Fruit fly (Drosophila melanogaster) whole organism, adult: ENCODE results near the gene CG7943.

Source experiments
- CG11617 ChIP-seq: fragments of 200-800 bp; sonication (Bioruptor generic); optimal IDR thresholded peaks from 2 replicates; lab custom pipeline; 2017; ENCODE audit warnings: mild to moderate bottlenecking, missing biosample characterization, missing genetic modification reagents, missing genetic modification characterization
- CG12768 ChIP-seq: fragments of 200-800 bp; sonication (Bioruptor generic); optimal IDR thresholded peaks from 2 replicates; lab custom pipeline; 2017; ENCODE audit warnings: missing biosample characterization, missing genetic modification characterization, mild to moderate bottlenecking, moderate library complexity, missing genetic modification reagents
- CG14711 ChIP-seq: fragments of 200-800 bp; sonication (Bioruptor generic); optimal IDR thresholded peaks from 2 replicates; lab custom pipeline; 2018; ENCODE audit warnings: missing biosample characterization, mild to moderate bottlenecking, missing genetic modification characterization, moderate library complexity
- CG33017 ChIP-seq: fragments of 200-800 bp; sonication (Bioruptor generic); optimal IDR thresholded peaks from 2 replicates; lab custom pipeline; 2018; ENCODE audit warnings: missing biosample characterization, mild to moderate bottlenecking, missing genetic modification characterization, moderate library complexity
- CG5204 ChIP-seq: fragments of 200-800 bp; sonication (Bioruptor generic); optimal IDR thresholded peaks from 2 replicates; lab custom pipeline; 2016; ENCODE audit warnings: missing biosample characterization, missing genetic modification characterization
- CG7045 ChIP-seq: fragments of 200-800 bp; sonication (Bioruptor generic); optimal IDR thresholded peaks from 2 replicates; lab custom pipeline; 2017; ENCODE audit warnings: missing biosample characterization, mild to moderate bottlenecking, missing genetic modification characterization
- Clk ChIP-seq: fragments of 200-800 bp; sonication (Bioruptor generic); optimal IDR thresholded peaks from 2 replicates; lab custom pipeline; 2017; ENCODE audit warnings: missing biosample characterization, missing genetic modification characterization
- Crg-1 ChIP-seq: fragments of 200-800 bp; sonication (Bioruptor generic); optimal IDR thresholded peaks from 2 replicates; lab custom pipeline; 2016; ENCODE audit warnings: missing biosample characterization, missing genetic modification characterization
- Hr96 ChIP-seq: fragments of 200-800 bp; sonication (Bioruptor generic); optimal IDR thresholded peaks from 2 replicates; lab custom pipeline; 2016; ENCODE audit warnings: missing biosample characterization, missing genetic modification characterization
- cic ChIP-seq: fragments of 200-800 bp; sonication (Bioruptor generic); optimal IDR thresholded peaks from 2 replicates; lab custom pipeline; 2017; ENCODE audit warnings: missing biosample characterization, mild to moderate bottlenecking, missing genetic modification characterization, moderate library complexity
- kay ChIP-seq: fragments of 200-800 bp; sonication (Bioruptor generic); peaks from one replicate; lab custom pipeline; 2016; ENCODE audit warnings: missing biosample characterization, missing genetic modification characterization, borderline replicate concordance
- pad ChIP-seq: fragments of 200-800 bp; sonication (Bioruptor generic); optimal IDR thresholded peaks from 3 replicates; lab custom pipeline; 2017; ENCODE audit warnings: missing biosample characterization, missing genetic modification characterization, mild to moderate bottlenecking, moderate library complexity, missing genetic modification reagents
- tj ChIP-seq: fragments of 200-800 bp; sonication (Bioruptor generic); optimal IDR thresholded peaks from 3 replicates; lab custom pipeline; 2017; ENCODE audit warnings: missing biosample characterization, mild to moderate bottlenecking, missing genetic modification characterization, moderate library complexity
- toe ChIP-seq: fragments of 200-800 bp; sonication (Bioruptor generic); optimal IDR thresholded peaks from 2 replicates; lab custom pipeline; 2016; ENCODE audit warnings: missing biosample characterization, missing genetic modification characterization

dm6 chr3R:30063704-30064103 lies 17.4 kb downstream of the CG7943 start:
- TF ChIP-seq pad (GFP tag; lab: Kevin White, UChicago) (no peak), CG33017 (tag; lab: Kevin White, UChicago) (no peak), kay (GFP tag; lab: Kevin White, UChicago) (no peak), CG11617 (GFP tag; lab: Kevin White, UChicago) (no peak), Clk (GFP tag; lab: Kevin White, UChicago) (no peak), cic (GFP tag; lab: Kevin White, UChicago) (no peak), Hr96 (GFP tag; lab: Kevin White, UChicago) (no peak), CG7045 (no peak), CG14711 (tag; lab: Kevin White, UChicago) (no peak), toe (GFP tag; lab: Kevin White, UChicago) (no peak), tj (GFP tag; lab: Kevin White, UChicago) (no peak), CG5204 (no peak), CG12768 (no peak), Crg-1 (GFP tag; lab: Kevin White, UChicago) (no peak)
